Fruit fly (Drosophila melanogaster) whole organism, adult: ENCODE results near the gene CG12541.
A peak's percentile ranks its signal among the peaks of the same experiment; 100 is the strongest.

Experiments
- CG11617 ChIP-seq: fragments of 200-800 bp; sonication (Bioruptor generic); optimal IDR thresholded peaks from 2 replicates; lab custom pipeline; 2017; ENCODE audit warnings: mild to moderate bottlenecking, missing biosample characterization, missing genetic modification reagents, missing genetic modification characterization
- CG12768 ChIP-seq: fragments of 200-800 bp; sonication (Bioruptor generic); optimal IDR thresholded peaks from 2 replicates; lab custom pipeline; 2017; ENCODE audit warnings: missing biosample characterization, missing genetic modification characterization, mild to moderate bottlenecking, moderate library complexity, missing genetic modification reagents
- CG14711 ChIP-seq: fragments of 200-800 bp; sonication (Bioruptor generic); optimal IDR thresholded peaks from 2 replicates; lab custom pipeline; 2018; ENCODE audit warnings: missing biosample characterization, mild to moderate bottlenecking, missing genetic modification characterization, moderate library complexity
- CG1620 ChIP-seq: fragments of 200-800 bp; sonication (Bioruptor generic); optimal IDR thresholded peaks from 2 replicates; lab custom pipeline; 2016; ENCODE audit warnings: missing biosample characterization, missing genetic modification characterization
- CG33017 ChIP-seq: fragments of 200-800 bp; sonication (Bioruptor generic); optimal IDR thresholded peaks from 2 replicates; lab custom pipeline; 2018; ENCODE audit warnings: missing biosample characterization, mild to moderate bottlenecking, missing genetic modification characterization, moderate library complexity
- CG5204 ChIP-seq: fragments of 200-800 bp; sonication (Bioruptor generic); optimal IDR thresholded peaks from 2 replicates; lab custom pipeline; 2016; ENCODE audit warnings: missing biosample characterization, missing genetic modification characterization
- CG7045 ChIP-seq: fragments of 200-800 bp; sonication (Bioruptor generic); optimal IDR thresholded peaks from 2 replicates; lab custom pipeline; 2017; ENCODE audit warnings: missing biosample characterization, mild to moderate bottlenecking, missing genetic modification characterization
- CG7101 ChIP-seq: fragments of 200-800 bp; sonication (Bioruptor generic); optimal IDR thresholded peaks from 2 replicates; lab custom pipeline; 2018; ENCODE audit warnings: missing biosample characterization, mild to moderate bottlenecking, missing genetic modification characterization, moderate library complexity
- Clk ChIP-seq: fragments of 200-800 bp; sonication (Bioruptor generic); optimal IDR thresholded peaks from 2 replicates; lab custom pipeline; 2017; ENCODE audit warnings: missing biosample characterization, missing genetic modification characterization
- Crg-1 ChIP-seq: fragments of 200-800 bp; sonication (Bioruptor generic); optimal IDR thresholded peaks from 2 replicates; lab custom pipeline; 2016; ENCODE audit warnings: missing biosample characterization, missing genetic modification characterization
- Hr96 ChIP-seq: fragments of 200-800 bp; sonication (Bioruptor generic); optimal IDR thresholded peaks from 2 replicates; lab custom pipeline; 2016; ENCODE audit warnings: missing biosample characterization, missing genetic modification characterization
- Mnt ChIP-seq: fragments of 200-800 bp; sonication (Bioruptor generic); optimal IDR thresholded peaks from 2 replicates; lab custom pipeline; 2016; ENCODE audit warnings: missing biosample characterization, mild to moderate bottlenecking, missing genetic modification characterization
- bab1 ChIP-seq: fragments of 200-800 bp; sonication (Bioruptor generic); optimal IDR thresholded peaks from 3 replicates; lab custom pipeline; 2019; ENCODE audit warnings: missing biosample characterization, mild to moderate bottlenecking, missing genetic modification characterization, moderate library complexity
- cic ChIP-seq: fragments of 200-800 bp; sonication (Bioruptor generic); optimal IDR thresholded peaks from 2 replicates; lab custom pipeline; 2017; ENCODE audit warnings: missing biosample characterization, mild to moderate bottlenecking, missing genetic modification characterization, moderate library complexity
- cnc ChIP-seq, 2 experiments: fragments of >200 bp; optimal IDR thresholded peaks; 2 replicates each; lab custom pipeline; 2017
- kay ChIP-seq: fragments of 200-800 bp; sonication (Bioruptor generic); peaks from one replicate; lab custom pipeline; 2016; ENCODE audit warnings: missing biosample characterization, missing genetic modification characterization, borderline replicate concordance
- ovo ChIP-seq: fragments of 200-800 bp; sonication (Bioruptor generic); optimal IDR thresholded peaks from 2 replicates; lab custom pipeline; 2016; ENCODE audit warnings: missing biosample characterization, missing genetic modification characterization
- pad ChIP-seq: fragments of 200-800 bp; sonication (Bioruptor generic); optimal IDR thresholded peaks from 3 replicates; lab custom pipeline; 2017; ENCODE audit warnings: missing biosample characterization, missing genetic modification characterization, mild to moderate bottlenecking, moderate library complexity, missing genetic modification reagents
- tj ChIP-seq: fragments of 200-800 bp; sonication (Bioruptor generic); optimal IDR thresholded peaks from 3 replicates; lab custom pipeline; 2017; ENCODE audit warnings: missing biosample characterization, mild to moderate bottlenecking, missing genetic modification characterization, moderate library complexity
- toe ChIP-seq: fragments of 200-800 bp; sonication (Bioruptor generic); optimal IDR thresholded peaks from 2 replicates; lab custom pipeline; 2016; ENCODE audit warnings: missing biosample characterization, missing genetic modification characterization

CG12541 gene

dm6 chrX:6988632-6989338 is 77.1 kb downstream of the CG12541 start:
- TF ChIP-seq toe (no peak), kay (GFP tag; lab: Kevin White, UChicago) (no peak), cic (GFP tag; lab: Kevin White, UChicago) (no peak), CG5204 (no peak), CG1620 (GFP tag; lab: Kevin White, UChicago) (no peak), bab1 (GFP tag; lab: Kevin White, UChicago) (no peak), CG33017 (tag; lab: Kevin White, UChicago) (no peak), tj (no peak), CG14711 (tag; lab: Kevin White, UChicago) (no peak), Clk (GFP tag; lab: Kevin White, UChicago) (no peak), Hr96 (GFP tag; lab: Kevin White, UChicago) (no peak), Mnt (no peak), cnc (optimal IDR thresholded peaks at IDR 0.05; lab: Kevin White, UChicago) (no peak), CG7045 (GFP tag; lab: Kevin White, UChicago) (no peak), Crg-1 (GFP tag; lab: Kevin White, UChicago) (no peak)

- TF ChIP-seq CG5204 (no peak), pad (GFP tag; lab: Kevin White, UChicago) (no peak), CG7101 (tag; lab: Kevin White, UChicago) (no peak), cnc (optimal IDR thresholded peaks at IDR 0.05; lab: Kevin White, UChicago) (no peak), CG14711 (tag; lab: Kevin White, UChicago) (no peak), CG12768 (no peak), Crg-1 (GFP tag; lab: Kevin White, UChicago) (no peak)
These were observed 77.8 kb downstream of the CG12541 start for dm6 chrX:6988082-6988481.

dm6 chrX:6987091-6987490 is 78.8 kb downstream of the CG12541 start:
- TF ChIP-seq Crg-1 (GFP tag; lab: Kevin White, UChicago) (no peak), Hr96 (GFP tag; lab: Kevin White, UChicago) (no peak), CG14711 (tag; lab: Kevin White, UChicago) (no peak), cic (GFP tag; lab: Kevin White, UChicago) (no peak), CG5204 (no peak), CG1620 (GFP tag; lab: Kevin White, UChicago) (no peak), CG7045 (GFP tag; lab: Kevin White, UChicago) (no peak), toe (no peak)

dm6 chrX:6985980-6986827 is 79.6 kb downstream of the CG12541 start, which contains the start of gene bou:
Gene bou (plus strand): TSS chrX:6986486.
- no peak for TF ChIP-seq kay (GFP tag; lab: Kevin White, UChicago)
- peak; percentile 52 for TF ChIP-seq ovo (GFP tag; lab: Kevin White, UChicago)
- no peak for TF ChIP-seq CG11617 (GFP tag; lab: Kevin White, UChicago)
- no peak for TF ChIP-seq CG7045 (GFP tag; lab: Kevin White, UChicago)
- no peak for TF ChIP-seq cnc (optimal IDR thresholded peaks at IDR 0.05; lab: Kevin White, UChicago)
- TF ChIP-seq tj, result peak; percentile 77
- no peak for TF ChIP-seq cic (GFP tag; lab: Kevin White, UChicago)

dm6 chrX:6985182-6985851 is 80.5 kb downstream of the CG12541 start:
- TF ChIP-seq CG1620 (GFP tag; lab: Kevin White, UChicago) (no peak), bab1 (GFP tag; lab: Kevin White, UChicago) (peak; percentile 90), CG33017 (tag; lab: Kevin White, UChicago) (no peak), CG7045 (GFP tag; lab: Kevin White, UChicago) (no peak), Hr96 (GFP tag; lab: Kevin White, UChicago) (no peak), tj (peak; percentile 81), ovo (GFP tag; lab: Kevin White, UChicago) (no peak), cnc (optimal IDR thresholded peaks at IDR 0.05; lab: Kevin White, UChicago) (no peak), CG5204 (no peak), Mnt (no peak), toe (no peak), pad (GFP tag; lab: Kevin White, UChicago) (peak; percentile 29), CG12768 (no peak), kay (GFP tag; lab: Kevin White, UChicago) (no peak), Crg-1 (GFP tag; lab: Kevin White, UChicago) (peak; percentile 13), CG7101 (tag; lab: Kevin White, UChicago) (peak; percentile 28), CG14711 (tag; lab: Kevin White, UChicago) (peak; percentile 54)
